Worm (Caenorhabditis elegans): ENCODE measurements around the gene C54G10.1.
A peak's percentile ranks its signal among the peaks of the same experiment; 100 is the strongest.

The C54G10.1 gene

ce11 chrV:14685435-14686058 lies 44.6 kb downstream of the C54G10.1 start, which contains the start of gene C47E8.4 (continued):
- peak in 4 of 6 experiments; percentile 12 to 99 (median 89) for TF ChIP-seq elt-3 (tag; optimal IDR thresholded peaks at IDR 0.05)
- peak; percentile 99 for TF ChIP-seq nhr-19 (GFP tag; conservative IDR thresholded peaks at IDR 0.05)
- TF ChIP-seq unc-86 (tag; optimal IDR thresholded peaks at IDR 0.05), result peak; percentile 99
- no peak for TF ChIP-seq ets-5 (GFP tag; IDR thresholded peaks at IDR 0.05)
- TF ChIP-seq lin-39 (tag; optimal IDR thresholded peaks at IDR 0.05), result peak; percentile 97
- peak; percentile 99 for TF ChIP-seq lir-3 (tag; optimal IDR thresholded peaks at IDR 0.05; ENCODE audit: poor library complexity)
- TF ChIP-seq nhr-90 (tag; optimal IDR thresholded peaks at IDR 0.05; ENCODE audit: poor library complexity), result peak; percentile 99
- peak; percentile 99 for TF ChIP-seq nhr-85 (tag)
- TF ChIP-seq unc-62 (GFP tag; optimal IDR thresholded peaks at IDR 0.05), result peak; percentile 75
- peak; percentile 99 for TF ChIP-seq fkh-4 (tag; optimal IDR thresholded peaks at IDR 0.05; ENCODE audit: borderline replicate concordance)
- TF ChIP-seq ceh-63 (GFP tag; optimal IDR thresholded peaks at IDR 0.05), result peak; percentile 96
- peak; percentile 99 for TF ChIP-seq rnt-1 (tag; optimal IDR thresholded peaks at IDR 0.05)
- TF ChIP-seq ceh-82 (tag; optimal IDR thresholded peaks at IDR 0.05), result peak; percentile 97 to 98 (median 98)
- TF ChIP-seq nhr-84 (tag; optimal IDR thresholded peaks at IDR 0.05), result peak; percentile 49
- TF ChIP-seq Y116A8C.19 (tag; optimal IDR thresholded peaks at IDR 0.05; ENCODE audit: borderline replicate concordance), result peak; percentile 97
- peak; percentile 95 for TF ChIP-seq efl-1 (optimal IDR thresholded peaks at IDR 0.05)
- TF ChIP-seq efl-1 (GFP tag; optimal IDR thresholded peaks at IDR 0.05 in 1 of 2), result peak; percentile 86 to 99
- peak; percentile 90 for TF ChIP-seq dpl-1 (GFP tag; optimal IDR thresholded peaks at IDR 0.05)
- TF ChIP-seq jun-1 (tag; optimal IDR thresholded peaks at IDR 0.05), result peak; percentile 98
- peak; percentile 97 for TF ChIP-seq C04F5.9 (tag; optimal IDR thresholded peaks at IDR 0.05)
- TF ChIP-seq hlh-4 (tag; optimal IDR thresholded peaks at IDR 0.05), result peak; percentile 65
- TF ChIP-seq mef-2 (tag; optimal IDR thresholded peaks at IDR 0.05), result peak; percentile 63
- TF ChIP-seq nhr-77 (tag; optimal IDR thresholded peaks at IDR 0.05), result peak; percentile 99
- peak; percentile 96 for TF ChIP-seq nhr-237 (tag; optimal IDR thresholded peaks at IDR 0.05)
- TF ChIP-seq pag-3 (tag; optimal IDR thresholded peaks at IDR 0.05; ENCODE audit: borderline replicate concordance, insufficient read depth), result no peak
- TF ChIP-seq nhr-20 (tag; optimal IDR thresholded peaks at IDR 0.05), result peak; percentile 99
- TF ChIP-seq ama-1 (optimal IDR thresholded peaks at IDR 0.05), result peak; percentile 88
- peak; percentile 99 for TF ChIP-seq irx-1 (tag; optimal IDR thresholded peaks at IDR 0.05)
- peak; percentile 26 for TF ChIP-seq F16B12.6 (tag; optimal IDR thresholded peaks at IDR 0.05)
- peak; percentile 89 for TF ChIP-seq snpc-4 (tag; optimal IDR thresholded peaks at IDR 0.05)
- peak; percentile 98 for TF ChIP-seq grh-1 (GFP tag; IDR thresholded peaks at IDR 0.05)
- TF ChIP-seq lsy-2 (tag; optimal IDR thresholded peaks at IDR 0.05), result peak; percentile 98
- peak; percentile 99 for TF ChIP-seq snu-23 (GFP tag; optimal IDR thresholded peaks at IDR 0.05)
- TF ChIP-seq efl-3 (GFP tag; optimal IDR thresholded peaks at IDR 0.05), result peak; percentile 92
- peak; percentile 54 for TF ChIP-seq hpl-2 (GFP tag; optimal IDR thresholded peaks at IDR 0.05)
- peak; percentile 85 for TF ChIP-seq hlh-17 (GFP tag; optimal IDR thresholded peaks at IDR 0.05; ENCODE audit: borderline replicate concordance)
- TF ChIP-seq unc-130 (tag; optimal IDR thresholded peaks at IDR 0.05), result peak; percentile 97
- no peak for TF ChIP-seq tlp-1 (tag; optimal IDR thresholded peaks at IDR 0.05)
- peak; percentile 99 for TF ChIP-seq lin-15B (tag; optimal IDR thresholded peaks at IDR 0.05)
- peak; percentile 99 for TF ChIP-seq sox-4 (tag; optimal IDR thresholded peaks at IDR 0.05)
- TF ChIP-seq zag-1 (tag; optimal IDR thresholded peaks at IDR 0.05), result peak; percentile 93
- peak; percentile 95 for TF ChIP-seq nhr-11 (tag; optimal IDR thresholded peaks at IDR 0.05)
- peak; percentile 98 for TF ChIP-seq lin-13 (GFP tag; optimal IDR thresholded peaks at IDR 0.05)
- TF ChIP-seq lin-35 (GFP tag; optimal IDR thresholded peaks at IDR 0.05), result peak; percentile 91 to 92
- peak; percentile 93 for TF ChIP-seq sup-37 (GFP tag; optimal IDR thresholded peaks at IDR 0.05)
- TF ChIP-seq fkh-10 (GFP tag; optimal IDR thresholded peaks at IDR 0.05), result peak; percentile 97
- TF ChIP-seq skn-1 (tag; optimal IDR thresholded peaks at IDR 0.05), result peak; percentile 95
- TF ChIP-seq ztf-4 (tag; optimal IDR thresholded peaks at IDR 0.05), result peak; percentile 98
- peak; percentile 67 for TF ChIP-seq unc-30 (tag; optimal IDR thresholded peaks at IDR 0.05)
- peak; percentile 100 for TF ChIP-seq tbx-2 (tag; optimal IDR thresholded peaks at IDR 0.05)
- TF ChIP-seq nhr-76 (tag; optimal IDR thresholded peaks at IDR 0.05), result peak; percentile 83
- peak in 1 of 2 experiments; percentile 90 for TF ChIP-seq mdl-1 (tag; optimal IDR thresholded peaks at IDR 0.05)
